Worm (Caenorhabditis elegans) whole organism, early embryonic: ENCODE data around the gene C39B5.5.
A peak's percentile ranks its signal among the peaks of the same experiment; 100 is the strongest.

Experiments used
- B0310.2 ChIP-seq: sonication (generic microtip); optimal IDR thresholded peaks from 2 replicates; lab custom pipeline; 2016; ENCODE audit warnings: mild to moderate bottlenecking, missing genetic modification characterization, missing compliant biosample characterization
- F13C5.2 ChIP-seq: sonication (generic microtip); optimal IDR thresholded peaks from 2 replicates; lab custom pipeline; 2017; ENCODE audit warnings: mild to moderate bottlenecking, missing genetic modification characterization, inconsistent platforms, missing compliant biosample characterization
- aly-1 ChIP-seq: sonication (generic microtip); optimal IDR thresholded peaks from 2 replicates; lab custom pipeline; 2016; ENCODE audit warnings: missing genetic modification characterization, missing compliant biosample characterization
- ama-1 ChIP-seq: fragments of 150-350 bp; optimal IDR thresholded peaks from 2 replicates; lab custom pipeline; 2014
- ceh-13 ChIP-seq: fragments of 200-800 bp; sonication (Bioruptor generic); optimal IDR thresholded peaks from 2 replicates; lab custom pipeline; 2018; ENCODE audit warnings: mild to moderate bottlenecking, missing genetic modification characterization, missing compliant biosample characterization
- ceh-36 ChIP-seq: sonication (generic microtip); optimal IDR thresholded peaks from 2 replicates; lab custom pipeline; 2016; ENCODE audit warnings: missing genetic modification characterization, inconsistent platforms, missing compliant biosample characterization
- ets-7 ChIP-seq: sonication (generic microtip); optimal IDR thresholded peaks from 2 replicates; lab custom pipeline; 2016; ENCODE audit warnings: missing genotype, missing genetic modification characterization, missing compliant biosample characterization
- flt-1 ChIP-seq: fragments of 200-800 bp; sonication (Bioruptor generic); IDR thresholded peaks from 2 replicates; pipeline ENCODE4 v1.3.6; 2022; ENCODE audit warnings: missing genetic modification characterization, missing compliant biosample characterization
- hmbx-1 ChIP-seq: sonication (generic microtip); optimal IDR thresholded peaks from 2 replicates; lab custom pipeline; 2016; ENCODE audit warnings: mild to moderate bottlenecking, missing genetic modification characterization, missing compliant biosample characterization
- hmg-4 ChIP-seq: fragments of 200-800 bp; sonication (Bioruptor generic); optimal IDR thresholded peaks from 2 replicates; lab custom pipeline; 2018; ENCODE audit warnings: mild to moderate bottlenecking, missing genetic modification characterization, missing compliant biosample characterization
- hnd-1 ChIP-seq: sonication (generic microtip); optimal IDR thresholded peaks from 2 replicates; lab custom pipeline; 2016; ENCODE audit warnings: missing genetic modification characterization, missing compliant biosample characterization
- pes-1 ChIP-seq: fragments of 200-800 bp; sonication (Bioruptor generic); IDR thresholded peaks from 2 replicates; pipeline ENCODE4 v1.3.6; 2022; ENCODE audit warnings: missing genetic modification reagents, missing genetic modification characterization, missing compliant biosample characterization
- scrt-1 ChIP-seq: fragments of 200-800 bp; sonication (Bioruptor generic); IDR thresholded peaks from 2 replicates; pipeline ENCODE4 v1.3.6; 2022; ENCODE audit warnings: missing genetic modification characterization, missing compliant biosample characterization
- sea-1 ChIP-seq: fragments of 200-800 bp; sonication (Bioruptor generic); conservative IDR thresholded peaks from 2 replicates; pipeline ENCODE4 v1.3.6; 2022; ENCODE audit warnings: missing genetic modification characterization, missing compliant biosample characterization
- tbx-11 ChIP-seq: fragments of 200-800 bp; sonication (Bioruptor generic); IDR thresholded peaks from 2 replicates; pipeline ENCODE4 v1.3.6; 2022; ENCODE audit warnings: missing genetic modification characterization, missing compliant biosample characterization
- tbx-37 ChIP-seq: fragments of 200-800 bp; sonication (Bioruptor generic); conservative IDR thresholded peaks from 2 replicates; pipeline ENCODE4 v1.3.6; 2022; ENCODE audit warnings: missing genetic modification reagents, missing genetic modification characterization, missing compliant biosample characterization
- tra-4 ChIP-seq: sonication (generic microtip); optimal IDR thresholded peaks from 2 replicates; lab custom pipeline; 2017; ENCODE audit warnings: missing genetic modification characterization, missing compliant biosample characterization

The C39B5.5 gene

DNA sequence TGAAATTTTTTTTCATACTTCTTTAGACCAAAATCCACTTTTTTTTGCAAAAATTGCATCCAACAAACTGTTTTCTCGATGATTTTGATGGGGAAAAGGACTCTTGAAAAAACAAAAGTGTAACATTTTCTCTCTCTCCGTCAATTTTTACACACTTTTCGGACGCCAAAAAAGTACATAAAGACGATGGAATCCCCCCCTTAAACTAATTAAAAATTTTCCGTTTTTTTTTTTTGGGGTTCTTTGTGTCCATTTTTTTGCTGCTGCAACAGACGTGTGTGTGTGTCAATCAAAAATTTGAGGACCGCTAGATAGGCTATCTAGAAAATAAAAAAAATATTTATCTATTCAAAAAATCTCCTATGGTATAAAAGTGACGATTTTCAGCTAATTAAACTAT, at the start of gene C39B5.5:
Gene C39B5.5 (plus strand): TSS at position 301 of the 400 bp plus-strand sequence.
- TF ChIP-seq flt-1 = no peak
- no peak for TF ChIP-seq ceh-36
- no peak for TF ChIP-seq pes-1 (GFP tag; lab: Robert Waterston, UW)
- no peak for TF ChIP-seq hmbx-1 (tag; lab: Kevin White, UChicago)
- no peak for TF ChIP-seq B0310.2 (tag; lab: Kevin White, UChicago)
- TF ChIP-seq hmg-4 (GFP tag; lab: Kevin White, UChicago) = no peak
- no peak for TF ChIP-seq ceh-13 (GFP tag; lab: Kevin White, UChicago)
- no peak for TF ChIP-seq ets-7 (tag; lab: Kevin White, UChicago)
- no peak for TF ChIP-seq aly-1
- no peak for TF ChIP-seq tbx-37 (GFP tag; lab: Robert Waterston, UW)
- no peak for TF ChIP-seq tra-4 (tag; lab: Kevin White, UChicago)
- TF ChIP-seq sea-1 (GFP tag; lab: Robert Waterston, UW) = no peak
- TF ChIP-seq hnd-1 (tag; lab: Kevin White, UChicago) = no peak
- TF ChIP-seq F13C5.2 (tag; lab: Kevin White, UChicago) = no peak
- no peak for TF ChIP-seq scrt-1 (GFP tag; lab: Robert Waterston, UW)
- no peak for TF ChIP-seq tbx-11 (GFP tag; lab: Robert Waterston, UW)
- no peak for TF ChIP-seq ama-1 (lab: Kevin White, UChicago)

DNA sequence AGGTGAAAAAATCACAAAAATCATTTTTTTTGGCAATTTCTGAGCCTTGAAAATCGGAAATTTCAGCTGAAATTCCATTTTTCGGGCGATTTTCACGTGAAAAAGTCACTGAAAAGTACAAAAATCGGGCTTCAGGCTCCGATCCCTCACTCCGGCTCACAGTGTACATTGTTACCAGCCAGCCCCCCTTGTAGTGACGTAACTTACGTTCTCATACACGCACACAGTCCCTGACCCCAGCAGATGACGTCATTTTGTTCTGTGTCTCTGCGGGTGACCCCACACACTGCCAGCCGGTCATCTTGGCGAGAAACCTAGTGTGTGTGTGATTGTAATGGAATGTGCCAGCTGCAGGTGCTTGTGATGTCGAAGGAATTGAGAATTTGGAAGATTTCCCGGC, 48.8 kb upstream of the C39B5.5 start:
- TF ChIP-seq scrt-1 (GFP tag; lab: Robert Waterston, UW) (no peak), F13C5.2 (tag; lab: Kevin White, UChicago) (no peak), hmg-4 (GFP tag; lab: Kevin White, UChicago) (no peak), ceh-13 (GFP tag; lab: Kevin White, UChicago) (no peak), hnd-1 (tag; lab: Kevin White, UChicago) (no peak), tbx-11 (GFP tag; lab: Robert Waterston, UW) (no peak), ama-1 (lab: Kevin White, UChicago) (no peak), flt-1 (no peak), ets-7 (tag; lab: Kevin White, UChicago) (no peak), hmbx-1 (tag; lab: Kevin White, UChicago) (no peak), pes-1 (GFP tag; lab: Robert Waterston, UW) (no peak), tbx-37 (GFP tag; lab: Robert Waterston, UW) (no peak), aly-1 (no peak), B0310.2 (tag; lab: Kevin White, UChicago) (no peak), sea-1 (GFP tag; lab: Robert Waterston, UW) (no peak), tra-4 (tag; lab: Kevin White, UChicago) (no peak), ceh-36 (no peak)

ce11 chrIII:2169445-2169844, 38.5 kb upstream of the C39B5.5 start:
- TF ChIP-seq F13C5.2 (tag; lab: Kevin White, UChicago) (no peak), B0310.2 (tag; lab: Kevin White, UChicago) (no peak), pes-1 (GFP tag; lab: Robert Waterston, UW) (no peak), hnd-1 (tag; lab: Kevin White, UChicago) (no peak), sea-1 (GFP tag; lab: Robert Waterston, UW) (no peak), tbx-11 (GFP tag; lab: Robert Waterston, UW) (no peak), tbx-37 (GFP tag; lab: Robert Waterston, UW) (no peak), aly-1 (no peak), hmbx-1 (tag; lab: Kevin White, UChicago) (no peak)

- TF ChIP-seq tbx-11 (GFP tag; lab: Robert Waterston, UW) = no peak
- no peak for TF ChIP-seq aly-1
- no peak for TF ChIP-seq ceh-36
- TF ChIP-seq B0310.2 (tag; lab: Kevin White, UChicago) = no peak
- no peak for TF ChIP-seq pes-1 (GFP tag; lab: Robert Waterston, UW)
- no peak for TF ChIP-seq hmbx-1 (tag; lab: Kevin White, UChicago)
- no peak for TF ChIP-seq flt-1
- no peak for TF ChIP-seq hmg-4 (GFP tag; lab: Kevin White, UChicago)
- no peak for TF ChIP-seq ama-1 (lab: Kevin White, UChicago)
- no peak for TF ChIP-seq ets-7 (tag; lab: Kevin White, UChicago)
- no peak for TF ChIP-seq scrt-1 (GFP tag; lab: Robert Waterston, UW)
Measured at ce11 chrIII:2170556-2170955, 37.4 kb upstream of the C39B5.5 start.

DNA sequence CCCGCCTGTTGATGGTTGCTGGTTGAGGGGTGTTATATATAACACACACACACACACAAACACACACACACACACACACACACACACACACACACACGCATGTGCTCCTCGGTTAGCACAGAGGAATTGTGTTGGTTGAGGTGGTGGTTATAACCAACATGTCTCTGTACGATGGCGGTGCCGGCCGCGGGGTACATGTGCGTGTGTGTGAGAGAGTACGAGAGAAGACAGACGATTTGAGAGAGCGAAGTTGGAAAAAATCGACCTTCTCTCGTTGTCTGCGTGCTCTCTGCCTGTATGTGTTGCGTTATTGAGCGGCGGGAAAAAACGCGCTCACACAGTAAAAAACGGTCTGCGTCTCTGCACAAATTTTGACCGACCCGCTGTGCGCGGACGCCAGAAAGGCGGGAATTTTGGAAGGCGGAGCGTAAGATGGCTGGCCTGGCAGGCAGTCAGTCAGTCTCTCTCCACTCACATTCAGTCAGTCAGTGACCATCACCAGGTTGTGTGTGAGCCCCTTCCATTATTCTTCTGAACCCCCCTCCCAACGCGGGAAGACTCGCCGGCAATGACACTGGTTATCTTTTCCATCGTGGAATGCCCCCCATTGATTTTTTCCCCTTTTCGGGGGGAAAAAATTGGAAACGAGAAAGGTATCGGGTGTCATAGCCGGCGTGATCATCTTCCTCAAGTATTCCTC, 35.9 kb upstream of the C39B5.5 start:
- TF ChIP-seq tbx-11 (GFP tag; lab: Robert Waterston, UW) = no peak
- no peak for TF ChIP-seq B0310.2 (tag; lab: Kevin White, UChicago)
- TF ChIP-seq ceh-13 (GFP tag; lab: Kevin White, UChicago) = no peak
- TF ChIP-seq ama-1 (lab: Kevin White, UChicago) = peak; percentile 95
- no peak for TF ChIP-seq hnd-1 (tag; lab: Kevin White, UChicago)
- no peak for TF ChIP-seq aly-1
- 0 out of 2 replicates have a peak, but pooled peaks have one; percentile 38 for TF ChIP-seq sea-1 (GFP tag; lab: Robert Waterston, UW)
- TF ChIP-seq ceh-36 = no peak
- 0 out of 2 replicates have a peak, but pooled peaks have one; percentile 2 for TF ChIP-seq flt-1
- TF ChIP-seq hmg-4 (GFP tag; lab: Kevin White, UChicago) = peak; percentile 49
- no peak for TF ChIP-seq tra-4 (tag; lab: Kevin White, UChicago)
- TF ChIP-seq ets-7 (tag; lab: Kevin White, UChicago) = no peak
- no peak; the same call in 1 of the 2 replicates for TF ChIP-seq pes-1 (GFP tag; lab: Robert Waterston, UW)
- no peak for TF ChIP-seq hmbx-1 (tag; lab: Kevin White, UChicago)
- TF ChIP-seq scrt-1 (GFP tag; lab: Robert Waterston, UW) = 0 out of 2 replicates have a peak, but pooled peaks have one; percentile 47
- peak; percentile 29 for TF ChIP-seq F13C5.2 (tag; lab: Kevin White, UChicago)
- TF ChIP-seq tbx-37 (GFP tag; lab: Robert Waterston, UW) = no peak

- TF ChIP-seq ceh-13 (GFP tag; lab: Kevin White, UChicago) = no peak
Measured at ce11 chrIII:2197706-2198105, 10.3 kb upstream of the C39B5.5 start, which contains the start of gene C39B5.6. C39B5.6 (plus strand) TSS chrIII:2198006.
